Fruit fly (Drosophila melanogaster) whole organism, wandering third instar larva: ENCODE results near the gene CG34425.

Experiments
- Abd-B ChIP-seq: fragments of >200 bp; optimal IDR thresholded peaks from 2 replicates; lab custom pipeline; 2017; ENCODE audit warnings: missing biosample characterization, missing genetic modification characterization
- CG32264 ChIP-seq: fragments of 200-800 bp; sonication (Bioruptor generic); optimal IDR thresholded peaks from 2 replicates; lab custom pipeline; 2016; ENCODE audit warnings: missing biosample characterization, missing genetic modification characterization
- CG9705 ChIP-seq: fragments of 200-800 bp; sonication (Bioruptor generic); optimal IDR thresholded peaks from 2 replicates; lab custom pipeline; 2018; ENCODE audit warnings: missing biosample characterization, mild to moderate bottlenecking, missing genetic modification characterization
- CrebA ChIP-seq: fragments of 200-800 bp; sonication (Bioruptor generic); optimal IDR thresholded peaks from 2 replicates; lab custom pipeline; 2016; ENCODE audit warnings: missing biosample characterization, mild to moderate bottlenecking, missing genetic modification characterization, borderline replicate concordance
- Dif ChIP-seq: fragments of 200-275, 200-300 bp; sonication (Bioruptor generic); optimal IDR thresholded peaks from 2 replicates; lab custom pipeline; 2018; ENCODE audit warnings: missing biosample characterization, missing genetic modification characterization; ENCODE audit not compliant: partially characterized antibody
- GATAd ChIP-seq: sonication (Bioruptor generic); optimal IDR thresholded peaks from 2 replicates; lab custom pipeline; 2016; ENCODE audit warnings: missing biosample characterization, missing genetic modification characterization
- HLH106 ChIP-seq: fragments of 200-800 bp; optimal IDR thresholded peaks from 3 replicates; lab custom pipeline; 2019; ENCODE audit warnings: missing biosample characterization, mild to moderate bottlenecking, missing genetic modification characterization, moderate library complexity
- Hnf4 ChIP-seq: fragments of 200-800 bp; sonication (Bioruptor generic); optimal IDR thresholded peaks from 2 replicates; lab custom pipeline; 2016; ENCODE audit warnings: missing biosample characterization, mild to moderate bottlenecking, missing genetic modification characterization
- Hr78 ChIP-seq: fragments of >200 bp; optimal IDR thresholded peaks from 2 replicates; lab custom pipeline; 2017; ENCODE audit warnings: missing biosample characterization, missing genetic modification characterization
- Hr83 ChIP-seq: fragments of 200-300 bp; sonication (Bioruptor generic); optimal IDR thresholded peaks from 2 replicates; lab custom pipeline; 2016; ENCODE audit warnings: missing biosample characterization, mild to moderate bottlenecking, missing genetic modification characterization, moderate library complexity; ENCODE audit not compliant: poor library complexity, severe bottlenecking
- Jra ChIP-seq: sonication (Bioruptor generic); optimal IDR thresholded peaks from 2 replicates; lab custom pipeline; 2016; ENCODE audit warnings: missing biosample characterization, missing genetic modification characterization
- Mio ChIP-seq: sonication (Bioruptor generic); optimal IDR thresholded peaks from 2 replicates; lab custom pipeline; 2016; ENCODE audit warnings: missing biosample characterization, missing genetic modification characterization
- Myc ChIP-seq: fragments of >200 bp; optimal IDR thresholded peaks from 2 replicates; lab custom pipeline; 2017
- N ChIP-seq: fragments of >200 bp; optimal IDR thresholded peaks from 2 replicates; lab custom pipeline; 2018; ENCODE audit warnings: missing biosample characterization, missing external identifiers, missing genetic modification characterization
- OdsH ChIP-seq: fragments of 200-800 bp; sonication (Bioruptor generic); optimal IDR thresholded peaks from 2 replicates; lab custom pipeline; 2016; ENCODE audit warnings: missing biosample characterization, mild to moderate bottlenecking, missing genetic modification characterization
- Rel ChIP-seq, 2 experiments: fragments of 200-800 bp; sonication (Bioruptor generic) in 1 of 2; optimal IDR thresholded peaks; 2 replicates in 1 of 2; 3 replicates in 1 of 2; lab custom pipeline; 2016 to 2019; ENCODE audit warnings: mild to moderate bottlenecking in 2 of 2, missing biosample characterization in 2 of 2, missing genetic modification characterization in 2 of 2, moderate library complexity in 1 of 2
- Sp1 ChIP-seq: fragments of 200-800 bp; sonication (Bioruptor generic); optimal IDR thresholded peaks from 3 replicates; lab custom pipeline; 2019; ENCODE audit warnings: missing biosample characterization, mild to moderate bottlenecking, missing genetic modification characterization, moderate library complexity
- Vsx2 ChIP-seq: fragments of 200-300, 225-300 bp; sonication (Bioruptor generic); optimal IDR thresholded peaks from 2 replicates; lab custom pipeline; 2018; ENCODE audit warnings: missing biosample characterization, missing genetic modification characterization; ENCODE audit not compliant: partially characterized antibody
- br ChIP-seq: fragments of 200-800 bp; sonication (Bioruptor generic); optimal IDR thresholded peaks from 2 replicates; lab custom pipeline; 2016; ENCODE audit warnings: missing biosample characterization, missing genetic modification characterization
- brk ChIP-seq: fragments of 200-800 bp; sonication (Bioruptor generic); optimal IDR thresholded peaks from 2 replicates; lab custom pipeline; 2016; ENCODE audit warnings: missing biosample characterization, mild to moderate bottlenecking, missing genetic modification characterization
- dl ChIP-seq, 2 experiments: fragments of 175-275, 200-275 bp in 1 of 2; fragments of 200-275 bp in 1 of 2; sonication (Bioruptor generic); optimal IDR thresholded peaks; lab custom pipeline; 2018; ENCODE audit warnings: mild to moderate bottlenecking in 2 of 2, missing biosample characterization in 2 of 2, missing genetic modification characterization in 2 of 2, moderate library complexity in 2 of 2; ENCODE audit not compliant: partially characterized antibody in 2 of 2, insufficient read depth in 1 of 2
- dmrt93B ChIP-seq: fragments of 200-800 bp; sonication (Bioruptor generic); optimal IDR thresholded peaks from 2 replicates; lab custom pipeline; 2018; ENCODE audit warnings: missing biosample characterization, mild to moderate bottlenecking, missing genetic modification characterization
- dsf ChIP-seq: sonication (Bioruptor generic); optimal IDR thresholded peaks from 2 replicates; lab custom pipeline; 2016; ENCODE audit warnings: missing biosample characterization, missing genetic modification characterization, borderline replicate concordance
- foxo ChIP-seq, 2 experiments: fragments of 200-800 bp; sonication (Bioruptor generic); optimal IDR thresholded peaks; 2 replicates in 1 of 2; 3 replicates in 1 of 2; lab custom pipeline; 2016 to 2017; ENCODE audit warnings: missing biosample characterization in 2 of 2, missing genetic modification characterization in 2 of 2
- fru ChIP-seq: fragments of 200-800 bp; sonication (Bioruptor generic); optimal IDR thresholded peaks from 3 replicates; lab custom pipeline; 2016; ENCODE audit warnings: missing biosample characterization, mild to moderate bottlenecking, missing genetic modification characterization
- h ChIP-seq: fragments of 200-800 bp; sonication (Bioruptor generic); optimal IDR thresholded peaks from 3 replicates; lab custom pipeline; 2016; ENCODE audit warnings: missing biosample characterization, mild to moderate bottlenecking, missing genetic modification characterization
- lola ChIP-seq: fragments of >200 bp; optimal IDR thresholded peaks from 2 replicates; lab custom pipeline; 2017; ENCODE audit warnings: missing biosample characterization, missing genetic modification characterization
- pan ChIP-seq: fragments of >200 bp; optimal IDR thresholded peaks from 2 replicates; lab custom pipeline; 2017
- psq ChIP-seq: fragments of 200-800 bp; sonication (Bioruptor generic); optimal IDR thresholded peaks from 3 replicates; lab custom pipeline; 2017; ENCODE audit warnings: missing biosample characterization, mild to moderate bottlenecking, missing genetic modification characterization, moderate library complexity
- rgr ChIP-seq: fragments of 200-800 bp; sonication (Bioruptor generic); optimal IDR thresholded peaks from 3 replicates; lab custom pipeline; 2016; ENCODE audit warnings: missing biosample characterization, mild to moderate bottlenecking, missing genetic modification characterization
- sv ChIP-seq: fragments of 200-800 bp; sonication (Bioruptor generic); optimal IDR thresholded peaks from 3 replicates; lab custom pipeline; 2016; ENCODE audit warnings: missing biosample characterization, missing genetic modification characterization
- usp ChIP-seq: fragments of >200 bp; optimal IDR thresholded peaks from 2 replicates; lab custom pipeline; 2017; ENCODE audit warnings: missing biosample characterization, missing genetic modification characterization
- woc ChIP-seq: sonication (Bioruptor generic); optimal IDR thresholded peaks from 2 replicates; lab custom pipeline; 2016; ENCODE audit warnings: missing biosample characterization, mild to moderate bottlenecking, missing genetic modification characterization

CG34425 gene

DNA sequence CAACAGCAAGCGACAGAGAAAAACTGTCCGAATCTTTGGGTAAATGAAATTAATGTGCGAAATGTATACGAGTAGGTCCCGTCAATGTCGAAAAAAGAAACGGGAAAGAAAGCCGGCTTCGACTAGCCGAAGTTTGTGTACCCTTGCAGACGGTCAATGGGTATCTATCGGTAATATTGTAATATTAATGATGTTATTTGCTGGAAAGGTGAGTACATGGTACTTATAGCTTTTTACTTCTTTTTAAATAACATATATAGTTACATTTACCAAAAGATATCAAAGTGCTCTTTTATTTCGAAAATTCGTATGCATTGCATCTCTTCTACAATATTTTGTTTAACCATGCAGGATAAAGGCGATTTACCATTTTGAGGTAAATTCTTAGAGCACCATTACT, 30.2 kb downstream of the CG34425 start:
- TF ChIP-seq dl (GFP tag; optimal IDR thresholded peaks at IDR 0.05; lab: Kevin White, UChicago; ENCODE audit: insufficient read depth in 1 of 2, partially characterized antibody in 2 of 2) (no peak), OdsH (GFP tag; lab: Kevin White, UChicago) (no peak), brk (no peak), Hnf4 (GFP tag; lab: Kevin White, UChicago) (no peak), fru (GFP tag; lab: Kevin White, UChicago) (no peak), Vsx2 (GFP tag; lab: Kevin White, UChicago) (no peak), Hr83 (GFP tag; lab: Kevin White, UChicago) (no peak), Dif (GFP tag; lab: Kevin White, UChicago) (no peak), dsf (no peak), h (no peak)

DNA sequence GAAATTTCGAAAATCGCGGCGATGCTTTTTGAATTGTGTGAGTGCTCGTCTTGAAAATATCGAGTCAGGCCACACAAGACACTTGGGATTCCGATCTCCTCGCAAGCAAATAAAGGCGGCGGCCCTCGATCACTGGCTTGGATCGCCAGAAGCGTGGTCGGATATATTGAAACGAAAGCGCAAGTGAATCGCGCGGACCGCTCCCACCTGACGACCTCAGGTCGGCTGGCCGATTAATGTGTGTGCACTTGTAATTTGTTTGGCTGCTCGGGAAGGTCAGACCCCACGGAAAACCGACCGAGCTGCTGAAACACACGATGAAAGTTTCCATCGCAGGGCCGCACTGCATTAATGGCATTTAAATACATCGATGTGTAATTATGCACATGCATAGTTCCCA, 30.8 kb downstream of the CG34425 start:
- TF ChIP-seq HLH106 (tag; lab: Kevin White, UChicago): no peak
- no peak for TF ChIP-seq woc (GFP tag; lab: Kevin White, UChicago)
- TF ChIP-seq CG9705: no peak
- TF ChIP-seq h: no peak
- no peak for TF ChIP-seq CG32264 (GFP tag; lab: Kevin White, UChicago)
- TF ChIP-seq Rel (GFP tag; optimal IDR thresholded peaks at IDR 0.05; lab: Kevin White, UChicago): no peak
- TF ChIP-seq Rel (tag; optimal IDR thresholded peaks at IDR 0.05; lab: Kevin White, UChicago): no peak
- no peak for TF ChIP-seq br (GFP tag; lab: Kevin White, UChicago)
- TF ChIP-seq dsf: no peak
- TF ChIP-seq lola (GFP tag; lab: Kevin White, UChicago): no peak
- TF ChIP-seq CrebA (GFP tag; lab: Kevin White, UChicago): no peak
- no peak for TF ChIP-seq Abd-B (GFP tag; lab: Kevin White, UChicago)
- no peak for TF ChIP-seq Hr83 (GFP tag; lab: Kevin White, UChicago)
- TF ChIP-seq GATAd: no peak
- no peak for TF ChIP-seq usp (GFP tag; lab: Kevin White, UChicago)
- no peak for TF ChIP-seq dmrt93B (GFP tag; lab: Kevin White, UChicago)
- TF ChIP-seq, all 38 proteins: peak for 0

DNA sequence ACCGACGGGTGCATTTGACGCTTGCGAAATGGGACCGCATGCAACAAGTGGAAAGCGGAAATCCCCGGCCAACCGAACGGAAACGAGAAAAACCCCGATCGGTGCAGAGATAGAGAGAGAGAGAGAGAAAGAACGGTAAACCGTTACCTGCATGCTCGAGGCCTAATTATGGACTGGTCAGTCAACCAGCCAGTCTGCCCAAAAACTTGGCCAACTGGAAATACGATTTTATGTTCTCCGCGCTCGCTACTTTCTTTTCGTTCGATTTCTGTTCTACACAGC, 33.5 kb downstream of the CG34425 start:
- TF ChIP-seq OdsH (GFP tag; lab: Kevin White, UChicago) (no peak), Rel (GFP tag; optimal IDR thresholded peaks at IDR 0.05; lab: Kevin White, UChicago) (no peak), Rel (tag; optimal IDR thresholded peaks at IDR 0.05; lab: Kevin White, UChicago) (peak; percentile 73)

DNA sequence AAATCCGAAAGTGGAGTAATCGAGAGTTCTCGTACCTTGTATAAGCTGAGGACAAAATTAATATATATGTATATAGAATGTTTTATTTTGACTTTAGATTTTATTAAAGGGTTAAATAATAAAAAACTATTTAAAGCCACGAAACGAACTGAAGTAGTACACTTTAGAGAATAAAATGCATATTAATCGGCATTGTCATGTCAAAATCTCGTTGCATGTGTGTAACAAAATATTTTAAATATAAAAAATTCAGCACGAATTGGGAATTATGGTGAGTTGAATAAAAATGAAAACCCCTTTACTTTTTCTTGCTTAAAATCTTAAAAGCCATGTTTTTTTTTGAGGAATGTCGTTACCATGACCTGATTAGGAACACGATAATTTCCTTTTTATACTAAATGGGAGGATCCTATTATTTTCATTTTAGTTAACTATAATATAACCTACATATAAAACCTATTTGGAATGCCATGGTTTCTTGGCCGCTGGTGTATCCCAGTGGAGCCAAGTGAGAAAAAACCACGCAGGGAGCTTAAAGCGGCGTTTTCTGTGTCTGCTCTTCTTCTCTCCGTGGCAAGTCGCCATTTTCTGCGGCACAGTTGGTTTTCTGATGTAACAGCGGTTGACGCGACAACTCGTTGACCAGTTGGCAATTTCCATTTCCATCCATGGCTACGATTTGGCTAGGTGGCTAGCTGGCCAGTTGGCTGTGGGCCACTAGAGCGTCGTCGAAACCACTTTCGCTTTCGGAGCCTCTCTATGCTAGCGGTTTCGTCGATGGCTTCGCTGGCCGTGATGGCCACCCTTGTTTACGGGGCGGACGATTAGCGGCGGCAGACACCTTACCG, 34.1 kb downstream of the CG34425 start:
- TF ChIP-seq foxo (GFP tag; optimal IDR thresholded peaks at IDR 0.05; lab: Kevin White, UChicago) (no peak), Myc (lab: Kevin White, UChicago) (no peak), Dif (GFP tag; lab: Kevin White, UChicago) (no peak), Rel (GFP tag; optimal IDR thresholded peaks at IDR 0.05; lab: Kevin White, UChicago) (no peak), Rel (tag; optimal IDR thresholded peaks at IDR 0.05; lab: Kevin White, UChicago) (no peak), h (no peak), br (GFP tag; lab: Kevin White, UChicago) (no peak), rgr (GFP tag; lab: Kevin White, UChicago) (no peak), lola (GFP tag; lab: Kevin White, UChicago) (no peak), Hnf4 (GFP tag; lab: Kevin White, UChicago) (no peak), dsf (no peak), Jra (GFP tag; lab: Kevin White, UChicago) (no peak)

DNA sequence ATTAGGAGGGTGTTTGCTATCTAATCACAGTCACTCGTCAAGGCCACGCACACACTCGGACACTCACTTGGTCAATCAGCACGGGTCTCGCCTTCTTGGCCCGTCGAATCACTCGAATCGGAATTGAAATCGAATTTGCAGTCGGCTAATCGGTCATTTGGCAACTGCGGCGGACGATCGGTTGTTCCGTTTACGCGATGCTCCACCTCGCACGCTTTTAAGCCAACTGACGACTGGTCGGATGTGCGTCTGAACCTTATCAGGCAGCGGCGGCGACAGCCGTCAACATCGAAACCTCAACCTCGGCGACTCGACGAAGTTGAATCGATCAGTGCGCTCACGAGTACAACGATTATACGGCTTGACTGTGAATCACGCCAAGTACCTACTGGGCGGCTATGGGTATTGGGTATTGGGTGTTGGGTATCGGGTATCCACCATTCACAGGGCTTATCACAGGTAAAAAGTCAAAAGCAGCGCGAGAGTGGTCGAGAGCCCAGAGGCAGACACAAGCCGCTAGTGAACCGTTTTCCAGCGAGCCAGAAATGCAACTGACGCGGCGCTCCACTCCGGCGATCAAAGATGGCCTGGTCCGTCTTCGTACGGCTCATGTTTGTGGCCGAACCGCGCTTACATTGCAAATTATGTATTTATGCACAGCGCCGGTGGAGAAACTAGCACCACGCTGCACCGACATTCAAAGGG, 35.0 kb downstream of the CG34425 start:
- TF ChIP-seq dl (GFP tag; optimal IDR thresholded peaks at IDR 0.05; lab: Kevin White, UChicago; ENCODE audit: insufficient read depth in 1 of 2, partially characterized antibody in 2 of 2): peak in 1 of 2 experiments; percentile 47
- no peak for TF ChIP-seq sv (GFP tag; lab: Kevin White, UChicago)
- TF ChIP-seq Dif (GFP tag; lab: Kevin White, UChicago): no peak
- TF ChIP-seq Jra (GFP tag; lab: Kevin White, UChicago): peak; percentile 61
- no peak for TF ChIP-seq Abd-B (GFP tag; lab: Kevin White, UChicago)
- no peak for TF ChIP-seq brk
- TF ChIP-seq Sp1 (GFP tag; lab: Kevin White, UChicago): peak; percentile 8
- no peak for TF ChIP-seq dmrt93B (GFP tag; lab: Kevin White, UChicago)
- peak; percentile 38 for TF ChIP-seq br (GFP tag; lab: Kevin White, UChicago)
- TF ChIP-seq Mio (GFP tag; lab: Kevin White, UChicago): no peak
- no peak for TF ChIP-seq Hr78 (GFP tag; lab: Kevin White, UChicago)
- no peak for TF ChIP-seq Rel (GFP tag; optimal IDR thresholded peaks at IDR 0.05; lab: Kevin White, UChicago)
- TF ChIP-seq Rel (tag; optimal IDR thresholded peaks at IDR 0.05; lab: Kevin White, UChicago): peak; percentile 85
- no peak for TF ChIP-seq usp (GFP tag; lab: Kevin White, UChicago)
- TF ChIP-seq Hr83 (GFP tag; lab: Kevin White, UChicago): peak; percentile 27
- no peak for TF ChIP-seq Myc (lab: Kevin White, UChicago)
- TF ChIP-seq N (GFP tag; lab: Kevin White, UChicago): no peak
- peak; percentile 96 for TF ChIP-seq h
- no peak for TF ChIP-seq rgr (GFP tag; lab: Kevin White, UChicago)
- no peak for TF ChIP-seq GATAd
- peak; percentile 30 for TF ChIP-seq Hnf4 (GFP tag; lab: Kevin White, UChicago)
- no peak for TF ChIP-seq CG32264 (GFP tag; lab: Kevin White, UChicago)
- no peak for TF ChIP-seq CG9705
- TF ChIP-seq pan: no peak
- TF ChIP-seq HLH106 (tag; lab: Kevin White, UChicago): no peak
- TF ChIP-seq foxo (GFP tag; optimal IDR thresholded peaks at IDR 0.05; lab: Kevin White, UChicago): peak in 1 of 2 experiments; percentile 29
- no peak for TF ChIP-seq OdsH (GFP tag; lab: Kevin White, UChicago)
- no peak for TF ChIP-seq psq (GFP tag; lab: Kevin White, UChicago)
- TF ChIP-seq Vsx2 (GFP tag; lab: Kevin White, UChicago): peak; percentile 43
